Worm (Caenorhabditis elegans): Measurements from ENCODE around the gene W04H10.5.
"Not testable (repeated sequence)": the region's sequence is repeated elsewhere in the genome, so short reads cannot be mapped to it uniquely, and the experiment has no call there.

W04H10.5 gene

ce11 chrII:605267-605666, 866 bp upstream of the W04H10.5 start, which contains the start of gene W04H10.2:
Gene W04H10.2, plus strand, starts transcription at chrII:605567.
- TF ChIP-seq lin-39 (tag; optimal IDR thresholded peaks at IDR 0.05) (no peak), nhr-237 (tag; optimal IDR thresholded peaks at IDR 0.05) (no peak), ztf-4 (tag; optimal IDR thresholded peaks at IDR 0.05) (no peak), C34F6.9 (tag; optimal IDR thresholded peaks at IDR 0.05) (no peak), crh-2 (tag; optimal IDR thresholded peaks at IDR 0.05) (no peak), zag-1 (tag; optimal IDR thresholded peaks at IDR 0.05) (no peak)

- TF ChIP-seq zag-1 (tag; optimal IDR thresholded peaks at IDR 0.05) (no peak), fos-1 (tag; optimal IDR thresholded peaks at IDR 0.05) (no peak), nhr-21 (tag; optimal IDR thresholded peaks at IDR 0.05) (no peak), nhr-23 (tag; optimal IDR thresholded peaks at IDR 0.05) (no peak), ZK546.5 (tag; optimal IDR thresholded peaks at IDR 0.05) (no peak), nhr-77 (tag; optimal IDR thresholded peaks at IDR 0.05) (no peak), lin-13 (GFP tag; optimal IDR thresholded peaks at IDR 0.05) (no peak), ztf-1 (GFP tag; conservative IDR thresholded peaks at IDR 0.05) (no peak), C34F6.9 (tag; optimal IDR thresholded peaks at IDR 0.05) (no peak)
Measured at ce11 chrII:608341-608740, 2.2 kb downstream of the W04H10.5 start, which contains the start of gene W04H10.6. Gene W04H10.6, minus strand, starts transcription at chrII:608441.

ce11 chrII:608757-609156, 2.6 kb downstream of the W04H10.5 start, which contains the start of gene W04H10.1:
Gene W04H10.1, plus strand, starts transcription at chrII:609057.
- TF ChIP-seq ceh-82 (tag; optimal IDR thresholded peaks at IDR 0.05) = no peak
- no peak for TF ChIP-seq mbf-1 (tag; optimal IDR thresholded peaks at IDR 0.05)
- TF ChIP-seq lin-39 (tag; optimal IDR thresholded peaks at IDR 0.05) = no peak
- no peak for TF ChIP-seq alr-1 (tag; optimal IDR thresholded peaks at IDR 0.05)
- TF ChIP-seq nhr-129 (tag; optimal IDR thresholded peaks at IDR 0.05) = no peak
- no peak for TF ChIP-seq R02D3.7 (tag; optimal IDR thresholded peaks at IDR 0.05)
- TF ChIP-seq gmeb-1 (tag; optimal IDR thresholded peaks at IDR 0.05) = no peak
- no peak for TF ChIP-seq Y55F3AM.14 (GFP tag; optimal IDR thresholded peaks at IDR 0.05)
- no peak for TF ChIP-seq nhr-21 (tag; optimal IDR thresholded peaks at IDR 0.05)
- TF ChIP-seq skn-1 (tag; optimal IDR thresholded peaks at IDR 0.05) = no peak
- no peak for TF ChIP-seq unc-62 (GFP tag; optimal IDR thresholded peaks at IDR 0.05)
- no peak for TF ChIP-seq snpc-4 (tag; optimal IDR thresholded peaks at IDR 0.05)
- TF ChIP-seq nhr-25 (tag; optimal IDR thresholded peaks at IDR 0.05) = no peak
- TF ChIP-seq nhr-11 (tag; optimal IDR thresholded peaks at IDR 0.05) = no peak

- not testable (repeated sequence) for TF ChIP-seq F13H6.1 (tag; optimal IDR thresholded peaks at IDR 0.05); C34F6.9 (tag; optimal IDR thresholded peaks at IDR 0.05); unc-62 (GFP tag; optimal IDR thresholded peaks at IDR 0.05)
Measured at ce11 chrII:612361-612760, 6.2 kb downstream of the W04H10.5 start, which contains the start of gene clec-118. Gene clec-118, minus strand, starts transcription at chrII:612461.

ce11 chrII:614701-615100, 8.6 kb downstream of the W04H10.5 start:
- no peak for TF ChIP-seq ceh-16 (tag; optimal IDR thresholded peaks at IDR 0.05)
- no peak for TF ChIP-seq gmeb-1 (tag; optimal IDR thresholded peaks at IDR 0.05)
- TF ChIP-seq F13H6.1 (tag; optimal IDR thresholded peaks at IDR 0.05) = no peak
- no peak for TF ChIP-seq ceh-82 (tag; optimal IDR thresholded peaks at IDR 0.05)
- TF ChIP-seq ZK546.5 (tag; optimal IDR thresholded peaks at IDR 0.05) = no peak
- TF ChIP-seq ztf-11 (tag; optimal IDR thresholded peaks at IDR 0.05) = no peak
- TF ChIP-seq mdl-1 (tag; optimal IDR thresholded peaks at IDR 0.05) = no peak
- TF ChIP-seq dmd-4 (tag; optimal IDR thresholded peaks at IDR 0.05) = no peak
- TF ChIP-seq lin-11 (tag; optimal IDR thresholded peaks at IDR 0.05) = no peak
- no peak for TF ChIP-seq nhr-25 (tag; optimal IDR thresholded peaks at IDR 0.05)
- TF ChIP-seq skn-1 (tag; optimal IDR thresholded peaks at IDR 0.05) = no peak
- TF ChIP-seq blmp-1 (tag; optimal IDR thresholded peaks at IDR 0.05; ENCODE audit: insufficient read depth) = no peak
- TF ChIP-seq snpc-4 (tag; optimal IDR thresholded peaks at IDR 0.05) = no peak
- TF ChIP-seq sma-9 (GFP tag; optimal IDR thresholded peaks at IDR 0.05) = no peak
- TF ChIP-seq sma-9 (tag; optimal IDR thresholded peaks at IDR 0.05) = no peak
- TF ChIP-seq nhr-11 (tag; optimal IDR thresholded peaks at IDR 0.05) = no peak

ce11 chrII:621141-621540, 15.0 kb downstream of the W04H10.5 start:
- TF ChIP-seq gmeb-1 (tag; optimal IDR thresholded peaks at IDR 0.05) (peak; percentile 41), zag-1 (tag; optimal IDR thresholded peaks at IDR 0.05) (no peak), mbf-1 (tag; optimal IDR thresholded peaks at IDR 0.05) (no peak), alr-1 (tag; optimal IDR thresholded peaks at IDR 0.05) (no peak), crh-2 (tag; optimal IDR thresholded peaks at IDR 0.05) (peak; percentile 14), fos-1 (tag; optimal IDR thresholded peaks at IDR 0.05) (peak; percentile 96)
